Worm (Caenorhabditis elegans): ENCODE results near the gene K07H8.11.
A peak's percentile ranks its signal among the peaks of the same experiment; 100 is the strongest.

K07H8.11 gene

ce11 chrIV:8286352-8286751, 11.2 kb upstream of the K07H8.11 start, which contains the start of gene K07H8.9 (continued):
- TF ChIP-seq tbp1 (GFP tag; optimal IDR thresholded peaks at IDR 0.05): no peak
- TF ChIP-seq lir-1 (GFP tag; conservative IDR thresholded peaks at IDR 0.05): no peak
- no peak for TF ChIP-seq F37B4.10 (GFP tag; IDR thresholded peaks at IDR 0.05)
- no peak for TF ChIP-seq Y56A3A.18 (GFP tag; IDR thresholded peaks at IDR 0.05)
- no peak for TF ChIP-seq hlh-12 (tag; optimal IDR thresholded peaks at IDR 0.05)
- no peak for TF ChIP-seq rpc-1 (optimal IDR thresholded peaks at IDR 0.05)
- no peak for TF ChIP-seq rpc-1 (tag; optimal IDR thresholded peaks at IDR 0.05)
- TF ChIP-seq lin-54 (GFP tag; optimal IDR thresholded peaks at IDR 0.05): no peak
- no peak for TF ChIP-seq B0035.1 (tag; optimal IDR thresholded peaks at IDR 0.05)
- TF ChIP-seq B0336.3 (GFP tag; IDR thresholded peaks at IDR 0.05): peak; percentile 33; the same call in 1 of the 2 replicates
- no peak for TF ChIP-seq Y95B8A.8 (GFP tag; IDR thresholded peaks at IDR 0.05)
- no peak for TF ChIP-seq hmg-1.2 (GFP tag; IDR thresholded peaks at IDR 0.05)
- TF ChIP-seq aptf-3 (GFP tag; IDR thresholded peaks at IDR 0.05): no peak
- TF ChIP-seq lin-35 (GFP tag; optimal IDR thresholded peaks at IDR 0.05): no peak
- TF ChIP-seq attf-5 (GFP tag; optimal IDR thresholded peaks at IDR 0.05): no peak
- TF ChIP-seq T07F8.4 (tag; optimal IDR thresholded peaks at IDR 0.05): no peak
- no peak for TF ChIP-seq ztf-22 (GFP tag; optimal IDR thresholded peaks at IDR 0.05)
- TF ChIP-seq attf-3 (GFP tag; conservative IDR thresholded peaks at IDR 0.05): no peak
- TF ChIP-seq ceh-40 (GFP tag; IDR thresholded peaks at IDR 0.05): 0 out of 2 replicates have a peak, but pooled peaks have one; percentile 20
- peak in 1 of 2 experiments; percentile 26 for TF ChIP-seq rec-8 (tag; optimal IDR thresholded peaks at IDR 0.05)
- no peak for TF ChIP-seq aptf-2 (GFP tag; conservative IDR thresholded peaks at IDR 0.05)
- no peak for TF ChIP-seq hlh-26 (GFP tag; conservative IDR thresholded peaks at IDR 0.05)
- no peak for TF ChIP-seq T26A5.8 (tag; optimal IDR thresholded peaks at IDR 0.05)
- TF ChIP-seq F55B11.4 (tag; optimal IDR thresholded peaks at IDR 0.05; ENCODE audit: borderline replicate concordance, insufficient read depth): no peak
- 0 out of 2 replicates have a peak, but pooled peaks have one; percentile 16 for TF ChIP-seq attf-6 (GFP tag; IDR thresholded peaks at IDR 0.05)
- no peak for TF ChIP-seq F57C9.4 (tag; optimal IDR thresholded peaks at IDR 0.05)
- no peak for TF ChIP-seq athp-1 (tag; optimal IDR thresholded peaks at IDR 0.05)
- no peak for TF ChIP-seq lsy-27 (tag; optimal IDR thresholded peaks at IDR 0.05; ENCODE audit: borderline replicate concordance, insufficient read depth)
- no peak for TF ChIP-seq lin-26 (GFP tag; IDR thresholded peaks at IDR 0.05)

- TF ChIP-seq rpc-1 (optimal IDR thresholded peaks at IDR 0.05) (no peak), rpc-1 (tag; optimal IDR thresholded peaks at IDR 0.05) (no peak), dpff-1 (tag; optimal IDR thresholded peaks at IDR 0.05) (no peak), tbp1 (GFP tag; optimal IDR thresholded peaks at IDR 0.05) (no peak), sdz-38 (tag; optimal IDR thresholded peaks at IDR 0.05) (no peak), B0261.1 (tag; optimal IDR thresholded peaks at IDR 0.05) (no peak), nhr-90 (tag; optimal IDR thresholded peaks at IDR 0.05) (no peak), K11D2.4 (GFP tag; IDR thresholded peaks at IDR 0.05) (no peak), C17E4.6 (GFP tag; IDR thresholded peaks at IDR 0.05) (no peak), hrde-1 (tag; optimal IDR thresholded peaks at IDR 0.05; ENCODE audit: borderline replicate concordance) (no peak), hsf-1 (GFP tag; IDR thresholded peaks at IDR 0.05) (no peak), Y79H2A.3 (GFP tag; conservative IDR thresholded peaks at IDR 0.05) (no peak)
These were observed 8.1 kb upstream of the K07H8.11 start for ce11 chrIV:8283214-8283613.

ce11 chrIV:8276609-8277008, 1.5 kb upstream of the K07H8.11 start, which contains the start of gene K07H8.12:
Gene K07H8.12, minus strand, starts transcription at chrIV:8276709.
- TF ChIP-seq tbp1 (GFP tag; optimal IDR thresholded peaks at IDR 0.05): no peak
- TF ChIP-seq let-607 (tag; optimal IDR thresholded peaks at IDR 0.05): no peak
- TF ChIP-seq chd-7 (tag; optimal IDR thresholded peaks at IDR 0.05): no peak
- TF ChIP-seq mcd-1 (GFP tag; IDR thresholded peaks at IDR 0.05): no peak
- no peak for TF ChIP-seq F52B5.7 (tag; optimal IDR thresholded peaks at IDR 0.05)
- TF ChIP-seq unc-62 (GFP tag; optimal IDR thresholded peaks at IDR 0.05): no peak
- no peak for TF ChIP-seq egl-18 (GFP tag; IDR thresholded peaks at IDR 0.05)
- TF ChIP-seq K11D2.4 (GFP tag; IDR thresholded peaks at IDR 0.05): no peak
- TF ChIP-seq hmg-20 (GFP tag; IDR thresholded peaks at IDR 0.05): no peak

Data from whole organism, young adult.